Worm (Caenorhabditis elegans): Measurements from ENCODE around the gene sfrp-1.

ce11 chrIV:6426089-6426715, 24.0 kb upstream of the sfrp-1 start, which contains the start of gene acp-6:
- no peak for TF ChIP-seq blmp-1 (tag; optimal IDR thresholded peaks at IDR 0.05)
- TF ChIP-seq snpc-4 (tag; optimal IDR thresholded peaks at IDR 0.05): no peak
- no peak for TF ChIP-seq M03D4.4 (tag; optimal IDR thresholded peaks at IDR 0.05)
- TF ChIP-seq ztf-11 (tag; optimal IDR thresholded peaks at IDR 0.05): no peak
- no peak for TF ChIP-seq ces-1 (GFP tag; optimal IDR thresholded peaks at IDR 0.05)

All from whole organism, mixed stage, embryonic.